Worm (Caenorhabditis elegans) whole organism, L4 larva: ENCODE data around the gene chs-2.

ENCODE experiments used
- F49E8.2 ChIP-seq: sonication (generic microtip); optimal IDR thresholded peaks from 2 replicates; lab custom pipeline; 2016; ENCODE audit warnings: missing compliant biosample characterization, mild to moderate bottlenecking, missing genetic modification characterization, borderline replicate concordance
- Y48G9A.11 ChIP-seq: fragments of 200-800 bp; sonication (Bioruptor generic); IDR thresholded peaks from 2 replicates; pipeline ENCODE4 v1.3.6; 2022; ENCODE audit warnings: missing genetic modification reagents, missing genetic modification characterization, missing compliant biosample characterization
- ZK337.2 ChIP-seq: fragments of 200-800 bp; sonication (Bioruptor generic); IDR thresholded peaks from 2 replicates; pipeline ENCODE4 v1.3.6; 2022; ENCODE audit warnings: missing genetic modification reagents, missing genetic modification characterization, missing compliant biosample characterization
- aha-1 ChIP-seq: fragments of 150-350 bp; peaks from one replicate; lab custom pipeline; 2014; ENCODE audit warnings: missing biosample characterization, missing genetic modification characterization
- ama-1 ChIP-seq: fragments of 150-350 bp; optimal IDR thresholded peaks from 2 replicates; lab custom pipeline; 2014; ENCODE audit warnings: inconsistent platforms, mixed read lengths
- ceh-20 ChIP-seq: fragments of 200-800 bp; sonication (Bioruptor generic); IDR thresholded peaks from 2 replicates; pipeline ENCODE4 v1.3.6; 2022; ENCODE audit warnings: missing genetic modification reagents, missing genetic modification characterization, missing compliant biosample characterization
- ces-1 ChIP-seq: fragments of 150-350 bp; sonication (generic microtip); optimal IDR thresholded peaks from 4 replicates; lab custom pipeline; 2014; ENCODE audit warnings: missing biosample characterization, missing genetic modification reagents, missing genetic modification characterization
- ctbp-1 ChIP-seq: fragments of 200-800 bp; sonication (Bioruptor generic); IDR thresholded peaks from 2 replicates; pipeline ENCODE4 v1.3.6; 2022; ENCODE audit warnings: missing genetic modification reagents, missing genetic modification characterization, missing compliant biosample characterization
- daf-12 ChIP-seq: fragments of 150-350 bp; optimal IDR thresholded peaks from 2 replicates; lab custom pipeline; 2014; ENCODE audit warnings: missing biosample characterization, missing genetic modification reagents, missing genetic modification characterization
- dmd-6 ChIP-seq: fragments of 200-800 bp; sonication (Bioruptor generic); IDR thresholded peaks from 2 replicates; pipeline ENCODE4 v1.3.6; 2022; ENCODE audit warnings: missing genetic modification reagents, missing genetic modification characterization, missing compliant biosample characterization
- dpl-1 ChIP-seq: fragments of 150-350 bp; optimal IDR thresholded peaks from 2 replicates; lab custom pipeline; 2014; ENCODE audit warnings: missing biosample characterization, missing genetic modification reagents, missing genetic modification characterization
- dve-1 ChIP-seq: sonication (generic microtip); optimal IDR thresholded peaks from 2 replicates; lab custom pipeline; 2017; ENCODE audit warnings: antibody characterized with exemption, mild to moderate bottlenecking, missing genetic modification characterization, missing compliant biosample characterization; ENCODE audit not compliant: insufficient read depth
- hif-1 ChIP-seq, 2 experiments: sonication (generic microtip); optimal IDR thresholded peaks; 2 replicates each; lab custom pipeline; 2016 to 2017; ENCODE audit warnings: missing compliant biosample characterization in 2 of 2, missing genetic modification characterization in 2 of 2, missing genetic modification reagents in 2 of 2, missing genotype in 2 of 2, mild to moderate bottlenecking in 1 of 2
- hlh-11 ChIP-seq: fragments of 200-800 bp; sonication (Bioruptor generic); optimal IDR thresholded peaks from 2 replicates; lab custom pipeline; 2018; ENCODE audit warnings: mild to moderate bottlenecking, missing genetic modification characterization, missing compliant biosample characterization
- hmg-1.1 ChIP-seq: fragments of 200-800 bp; sonication (Bioruptor generic); IDR thresholded peaks from 2 replicates; pipeline ENCODE4 v1.3.6; 2022; ENCODE audit warnings: missing genetic modification reagents, missing genetic modification characterization, missing compliant biosample characterization
- jun-1 ChIP-seq: fragments of 150-350 bp; optimal IDR thresholded peaks from 2 replicates; lab custom pipeline; 2014; ENCODE audit warnings: missing biosample characterization, missing genetic modification reagents, missing genetic modification characterization
- lin-13 ChIP-seq: fragments of 150-350 bp; optimal IDR thresholded peaks from 2 replicates; lab custom pipeline; 2014; ENCODE audit warnings: missing biosample characterization, missing genetic modification reagents, missing genetic modification characterization
- lin-39 ChIP-seq: fragments of 150-350 bp; optimal IDR thresholded peaks from 2 replicates; lab custom pipeline; 2014; ENCODE audit warnings: missing biosample characterization, missing genetic modification reagents, missing genetic modification characterization
- madf-5 ChIP-seq, 2 experiments: fragments of 200-800 bp; sonication (Bioruptor generic); IDR thresholded peaks; 2 replicates each; pipeline ENCODE4 v1.3.6; 2022; ENCODE audit warnings: missing compliant biosample characterization in 2 of 2, missing genetic modification characterization in 2 of 2
- mdt-29 ChIP-seq: fragments of 200-800 bp; sonication (Bioruptor generic); IDR thresholded peaks from 2 replicates; pipeline ENCODE4 v1.3.6; 2022; ENCODE audit warnings: missing genetic modification reagents, missing genetic modification characterization, missing compliant biosample characterization
- mxl-3 ChIP-seq: fragments of 200-800 bp; sonication (Bioruptor generic); optimal IDR thresholded peaks from 2 replicates; lab custom pipeline; 2018; ENCODE audit warnings: mild to moderate bottlenecking, missing genetic modification characterization, missing compliant biosample characterization
- nhr-10 ChIP-seq: fragments of 150-350 bp; optimal IDR thresholded peaks from 2 replicates; lab custom pipeline; 2014; ENCODE audit warnings: missing biosample characterization, missing genetic modification characterization
- nhr-102 ChIP-seq: sonication (generic microtip); optimal IDR thresholded peaks from 2 replicates; lab custom pipeline; 2016; ENCODE audit warnings: mild to moderate bottlenecking, missing genetic modification characterization, moderate library complexity, missing compliant biosample characterization
- nhr-11 ChIP-seq: fragments of 150-350 bp; optimal IDR thresholded peaks from 2 replicates; lab custom pipeline; 2014; ENCODE audit warnings: missing biosample characterization, missing genetic modification characterization
- nhr-25 ChIP-seq: sonication (generic microtip); optimal IDR thresholded peaks from 2 replicates; lab custom pipeline; 2017; ENCODE audit warnings: missing genetic modification characterization, mild to moderate bottlenecking, missing compliant biosample characterization, antibody characterized with exemption, moderate library complexity, borderline replicate concordance; ENCODE audit not compliant: insufficient read depth
- nhr-28 ChIP-seq: fragments of 150-350 bp; optimal IDR thresholded peaks from 2 replicates; lab custom pipeline; 2014; ENCODE audit warnings: missing biosample characterization, missing genetic modification characterization
- nhr-41 ChIP-seq: fragments of 200-800 bp; sonication (Bioruptor generic); IDR thresholded peaks from 2 replicates; pipeline ENCODE4 v1.3.6; 2022; ENCODE audit warnings: missing genetic modification reagents, missing genetic modification characterization, missing compliant biosample characterization
- nhr-48 ChIP-seq: sonication (generic microtip); optimal IDR thresholded peaks from 2 replicates; lab custom pipeline; 2016; ENCODE audit warnings: mild to moderate bottlenecking, missing genetic modification characterization, missing compliant biosample characterization
- nhr-77 ChIP-seq: fragments of 150-350 bp; optimal IDR thresholded peaks from 2 replicates; lab custom pipeline; 2014; ENCODE audit warnings: missing biosample characterization, missing genetic modification characterization
- pha-4 ChIP-seq, 2 experiments: fragments of 150-350 bp in 1 of 2; fragments of 200-800 bp in 1 of 2; sonication (Bioruptor generic) in 1 of 2; IDR thresholded peaks in 1 of 2; optimal IDR thresholded peaks in 1 of 2; 2 replicates each; pipeline versions ENCODE4 v1.3.6 to Lab custom; 2014 to 2022; ENCODE audit warnings: missing genetic modification characterization in 2 of 2, missing genetic modification reagents in 2 of 2, missing biosample characterization in 1 of 2, missing compliant biosample characterization in 1 of 2
- sdz-12 ChIP-seq: fragments of 200-800 bp; sonication (Bioruptor generic); optimal IDR thresholded peaks from 2 replicates; lab custom pipeline; 2018; ENCODE audit warnings: mild to moderate bottlenecking, missing genetic modification characterization, missing compliant biosample characterization
- set-16 ChIP-seq: fragments of 200-800 bp; sonication (Bioruptor generic); IDR thresholded peaks from 2 replicates; pipeline ENCODE4 v1.3.6; 2022; ENCODE audit warnings: missing genetic modification reagents, missing genetic modification characterization, missing compliant biosample characterization
- skn-1 ChIP-seq: fragments of 150-350 bp; optimal IDR thresholded peaks from 2 replicates; lab custom pipeline; 2014; ENCODE audit warnings: missing biosample characterization, missing genetic modification characterization
- snpc-4 ChIP-seq: fragments of 150-350 bp; optimal IDR thresholded peaks from 2 replicates; lab custom pipeline; 2014; ENCODE audit warnings: missing biosample characterization, missing genetic modification characterization
- spr-1 ChIP-seq: sonication (generic microtip); optimal IDR thresholded peaks from 2 replicates; lab custom pipeline; 2016; ENCODE audit warnings: mild to moderate bottlenecking, missing genetic modification characterization, missing compliant biosample characterization
- spr-3 ChIP-seq: fragments of 200-800 bp; sonication (Bioruptor generic); optimal IDR thresholded peaks from 2 replicates; lab custom pipeline; 2018; ENCODE audit warnings: mild to moderate bottlenecking, missing genetic modification characterization, missing compliant biosample characterization
- tra-1 ChIP-seq: fragments of 200-800 bp; sonication (Bioruptor generic); IDR thresholded peaks from 2 replicates; pipeline ENCODE4 v1.3.6; 2022; ENCODE audit warnings: missing genetic modification reagents, missing genetic modification characterization, missing compliant biosample characterization
- unc-62 ChIP-seq, 3 experiments: fragments of 150-350 bp in 1 of 3; sonication (generic microtip); optimal IDR thresholded peaks in 2 of 3; peaks in 1 of 3; 1 replicate in 1 of 3; 2 replicates in 2 of 3; lab custom pipeline; 2014 to 2017; ENCODE audit warnings: missing biosample characterization in 3 of 3, missing genetic modification characterization in 3 of 3, missing genetic modification reagents in 3 of 3, missing genotype in 1 of 3
- vab-7 ChIP-seq: fragments of 200-800 bp; sonication (Bioruptor generic); IDR thresholded peaks from 2 replicates; pipeline ENCODE4 v1.3.6; 2022; ENCODE audit warnings: missing genetic modification reagents, missing genetic modification characterization, missing compliant biosample characterization
- zfp-2 ChIP-seq: sonication (generic microtip); optimal IDR thresholded peaks from 2 replicates; lab custom pipeline; 2016; ENCODE audit warnings: mild to moderate bottlenecking, missing genetic modification characterization, missing compliant biosample characterization
- zfp-3 ChIP-seq: fragments of 200-800 bp; sonication (Bioruptor generic); conservative IDR thresholded peaks from 2 replicates; pipeline ENCODE4 v1.3.6; 2022; ENCODE audit warnings: missing genetic modification reagents, missing genetic modification characterization, missing compliant biosample characterization
- ztf-11 ChIP-seq: fragments of 150-350 bp; optimal IDR thresholded peaks from 2 replicates; lab custom pipeline; 2014; ENCODE audit warnings: missing biosample characterization, missing genetic modification characterization

Gene chs-2

DNA sequence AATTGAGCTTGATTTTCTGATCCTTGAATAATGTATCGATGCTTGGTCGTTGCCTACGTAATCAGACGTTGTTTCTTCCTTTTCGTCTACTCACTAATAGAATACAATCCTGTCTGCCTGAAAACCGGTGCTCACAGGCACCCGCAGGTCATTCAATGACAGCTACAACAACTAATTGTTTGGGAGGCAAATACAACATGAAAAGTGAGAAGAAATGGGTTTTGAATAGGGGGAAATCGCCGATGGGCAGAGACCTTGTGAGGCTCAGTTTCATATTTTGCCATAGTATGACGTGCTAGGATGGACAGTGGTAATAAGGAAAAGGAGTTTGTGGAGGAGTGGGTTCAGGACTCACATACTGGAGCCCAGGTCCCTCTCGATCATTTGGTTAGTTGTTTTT lies at the start of gene chs-2:
TSS of gene chs-2 (plus strand) at position 301 of the 400 bp plus-strand sequence.
- no peak for TF ChIP-seq nhr-10 (tag; lab: Kevin White, UChicago)
- no peak for TF ChIP-seq vab-7 (GFP tag; lab: Robert Waterston, UW)
- TF ChIP-seq, all 104 proteins: peak for 0

ce11 chrII:151495-151894 lies 45.3 kb upstream of the chs-2 start:
- TF ChIP-seq unc-62 (GFP tag; optimal IDR thresholded peaks at IDR 0.05 in 1 of 2; lab: Kevin White, UChicago) (peak in 1 of 2 experiments; percentile 95), unc-62 (tag; optimal IDR thresholded peaks at IDR 0.05; lab: Kevin White, UChicago) (no peak), nhr-48 (tag; lab: Kevin White, UChicago) (no peak)

- TF ChIP-seq aha-1 (tag; lab: Kevin White, UChicago) (peak; percentile 12), nhr-102 (tag; lab: Kevin White, UChicago) (no peak)
Observed at ce11 chrII:152283-152682, 44.5 kb upstream of the chs-2 start, which contains the start of gene T25D3.3. TSS of gene T25D3.3 (plus strand) at chrII:152583.

ce11 chrII:155904-156303 lies 40.9 kb upstream of the chs-2 start, which contains the start of gene mrpl-28:
TSS of gene mrpl-28 (minus strand) at chrII:156009.
- TF ChIP-seq ctbp-1 (peak; percentile 72), mdt-29 (GFP tag; lab: Robert Waterston, UW) (no peak), F49E8.2 (tag; lab: Kevin White, UChicago) (peak; percentile 60), dpl-1 (GFP tag; lab: Kevin White, UChicago) (peak; percentile 97), set-16 (GFP tag; lab: Robert Waterston, UW) (no peak), ZK337.2 (GFP tag; lab: Robert Waterston, UW) (peak; percentile 55; the same call in 1 of the 2 replicates), nhr-77 (tag; lab: Kevin White, UChicago) (peak; percentile 66), spr-3 (peak; percentile 55), Y48G9A.11 (peak; percentile 60; the same call in 1 of the 2 replicates), skn-1 (tag; lab: Kevin White, UChicago) (no peak), unc-62 (GFP tag; optimal IDR thresholded peaks at IDR 0.05 in 1 of 2; lab: Kevin White, UChicago) (peak in 1 of 2 experiments; percentile 93), unc-62 (tag; optimal IDR thresholded peaks at IDR 0.05; lab: Kevin White, UChicago) (no peak), spr-1 (tag; lab: Kevin White, UChicago) (peak; percentile 71), lin-39 (tag; lab: Kevin White, UChicago) (no peak), nhr-11 (tag; lab: Kevin White, UChicago) (peak; percentile 86), ama-1 (lab: Kevin White, UChicago) (peak; percentile 54), snpc-4 (no peak), nhr-28 (tag; lab: Kevin White, UChicago) (peak; percentile 72), madf-5 (GFP tag; IDR thresholded peaks at IDR 0.05; lab: Robert Waterston, UW) (no peak), nhr-25 (tag; lab: Kevin White, UChicago) (peak; percentile 36), sdz-12 (GFP tag; lab: Kevin White, UChicago) (no peak), hif-1 (tag; optimal IDR thresholded peaks at IDR 0.05; lab: Kevin White, UChicago) (peak in 1 of 2 experiments; percentile 61), zfp-3 (GFP tag; lab: Robert Waterston, UW) (peak; percentile 57), pha-4 (GFP tag; IDR thresholded peaks at IDR 0.05; lab: Robert Waterston, UW) (peak; percentile 80; the same call in 1 of the 2 replicates), pha-4 (tag; optimal IDR thresholded peaks at IDR 0.05; lab: Kevin White, UChicago) (peak; percentile 97), ceh-20 (peak; percentile 74), hmg-1.1 (GFP tag; lab: Robert Waterston, UW) (peak; percentile 71), dve-1 (tag; lab: Kevin White, UChicago) (peak; percentile 92), nhr-41 (GFP tag; lab: Robert Waterston, UW) (no peak), dmd-6 (GFP tag; lab: Robert Waterston, UW) (peak; percentile 80), jun-1 (tag; lab: Kevin White, UChicago) (peak; percentile 60), tra-1 (GFP tag; lab: Robert Waterston, UW) (0 out of 2 replicates have a peak, but pooled peaks have one; percentile 49), daf-12 (tag; lab: Kevin White, UChicago) (no peak), zfp-2 (tag; lab: Kevin White, UChicago) (peak; percentile 39), hlh-11 (tag; lab: Kevin White, UChicago) (peak; percentile 81), nhr-102 (tag; lab: Kevin White, UChicago) (peak; percentile 74), mxl-3 (GFP tag; lab: Kevin White, UChicago) (peak; percentile 30), aha-1 (tag; lab: Kevin White, UChicago) (no peak), ztf-11 (tag; lab: Kevin White, UChicago) (no peak), lin-13 (GFP tag; lab: Kevin White, UChicago) (peak; percentile 87), ces-1 (GFP tag; lab: Kevin White, UChicago) (peak; percentile 19)
